Fruit fly (Drosophila melanogaster): ENCODE measurements around the gene fig.

DNA sequence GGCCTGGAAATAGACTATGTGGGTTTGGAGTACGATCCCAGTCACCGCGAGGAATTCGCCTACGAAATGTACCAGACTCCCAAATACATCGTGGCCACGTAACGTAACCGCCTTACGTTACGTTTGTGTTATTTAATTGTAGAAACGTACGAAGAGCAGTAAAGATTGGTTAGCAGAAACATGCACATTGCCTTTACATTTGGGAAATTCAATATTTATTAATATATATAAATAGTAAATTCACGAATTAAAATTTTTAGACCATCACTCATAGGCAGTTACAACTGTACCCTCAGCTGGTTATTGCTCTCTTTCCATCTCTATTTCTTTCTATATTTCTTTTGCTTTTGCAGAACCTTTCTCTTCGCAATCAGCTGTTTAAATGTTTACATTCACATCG lies 42.4 kb downstream of the fig start, which contains the start of gene Gnpnat:
- TF ChIP-seq insv (optimal IDR thresholded peaks at IDR 0.05): no peak
- TF ChIP-seq h (optimal IDR thresholded peaks at IDR 0.05): no peak
- TF ChIP-seq Myc (optimal IDR thresholded peaks at IDR 0.05): no peak
- TF ChIP-seq psq (optimal IDR thresholded peaks at IDR 0.05): peak; percentile 14
- no peak for TF ChIP-seq Sin3A (optimal IDR thresholded peaks at IDR 0.05)

Measured in Kc167 (cell line).